Fruit fly (Drosophila melanogaster) whole organism, embryonic: ENCODE measurements around the gene Cyp4ac3.

ENCODE experiments used
- ATbp ChIP-seq: fragments of 200-800 bp; sonication (Bioruptor generic); optimal IDR thresholded peaks from 2 replicates; lab custom pipeline; 2017; ENCODE audit warnings: missing biosample characterization, mild to moderate bottlenecking, missing genetic modification characterization, missing genetic modification reagents
- CG10147 ChIP-seq: fragments of 200-800 bp; sonication (Bioruptor generic); optimal IDR thresholded peaks from 2 replicates; lab custom pipeline; 2019; ENCODE audit warnings: missing biosample characterization, mild to moderate bottlenecking, missing genetic modification characterization, moderate library complexity
- CG11560 ChIP-seq: fragments of 200-800 bp; sonication (Bioruptor generic); IDR thresholded peaks from 3 replicates; pipeline ENCODE4 v1.3.6; 2022; ENCODE audit warnings: missing biosample characterization, missing genetic modification characterization
- CG12155 ChIP-seq: fragments of 200-800 bp; sonication (Bioruptor generic); optimal IDR thresholded peaks from 3 replicates; lab custom pipeline; 2016; ENCODE audit warnings: missing biosample characterization, missing genetic modification characterization
- CG15011 ChIP-seq: fragments of 200-800 bp; sonication (Bioruptor generic); optimal IDR thresholded peaks from 3 replicates; lab custom pipeline; 2018; ENCODE audit warnings: missing biosample characterization, mild to moderate bottlenecking, missing genetic modification characterization
- CG16863 ChIP-seq: fragments of 200-800 bp; sonication (Bioruptor generic); optimal IDR thresholded peaks from 3 replicates; lab custom pipeline; 2016; ENCODE audit warnings: missing biosample characterization, missing genetic modification characterization
- CG17186 ChIP-seq: fragments of 200-800 bp; sonication (Bioruptor generic); optimal IDR thresholded peaks from 3 replicates; lab custom pipeline; 2017; ENCODE audit warnings: missing biosample characterization, missing genetic modification reagents, missing genetic modification characterization
- CG17912 ChIP-seq: fragments of 200-800 bp; sonication (Bioruptor generic); optimal IDR thresholded peaks from 2 replicates; lab custom pipeline; 2018; ENCODE audit warnings: missing biosample characterization, mild to moderate bottlenecking, missing genetic modification characterization
- CG2199 ChIP-seq: fragments of 200-800 bp; sonication (Bioruptor generic); IDR thresholded peaks from 3 replicates; pipeline ENCODE4 v1.3.6; 2022; ENCODE audit warnings: missing biosample characterization, missing genetic modification characterization
- CG31365 ChIP-seq: fragments of 200-800 bp; sonication (Bioruptor generic); optimal IDR thresholded peaks from 2 replicates; lab custom pipeline; 2018; ENCODE audit warnings: missing biosample characterization, mild to moderate bottlenecking, missing genetic modification characterization
- CG4820 ChIP-seq: fragments of 200-800 bp; sonication (Bioruptor generic); optimal IDR thresholded peaks from 3 replicates; lab custom pipeline; 2016; ENCODE audit warnings: missing biosample characterization, missing genetic modification characterization
- CG5180 ChIP-seq: fragments of 200-800 bp; sonication (Bioruptor generic); optimal IDR thresholded peaks from 3 replicates; lab custom pipeline; 2017; ENCODE audit warnings: missing biosample characterization, missing genetic modification characterization, mild to moderate bottlenecking, moderate library complexity, missing genetic modification reagents
- CG6272 ChIP-seq: fragments of 200-800 bp; sonication (Bioruptor generic); IDR thresholded peaks from 2 replicates; pipeline ENCODE4 v1.3.6; 2022; ENCODE audit warnings: missing biosample characterization, missing genetic modification characterization
- CG8290 ChIP-seq, 3 experiments: fragments of 200-800 bp; sonication (Bioruptor generic); optimal IDR thresholded peaks; 2 replicates each; lab custom pipeline; 2016 to 2019; ENCODE audit warnings: missing biosample characterization in 3 of 3, missing genetic modification characterization in 3 of 3, mild to moderate bottlenecking in 2 of 3, moderate library complexity in 1 of 3
- CG8924 ChIP-seq: fragments of 200-800 bp; optimal IDR thresholded peaks from 3 replicates; lab custom pipeline; 2019; ENCODE audit warnings: missing biosample characterization, mild to moderate bottlenecking, missing genetic modification characterization, moderate library complexity
- CG9215 ChIP-seq: fragments of 200-800 bp; sonication (Bioruptor generic); IDR thresholded peaks from 2 replicates; pipeline ENCODE4 v1.3.6; 2022; ENCODE audit warnings: missing biosample characterization, missing genetic modification characterization
- CG9437 ChIP-seq: fragments of 200-800 bp; sonication (Bioruptor generic); optimal IDR thresholded peaks from 2 replicates; lab custom pipeline; 2018; ENCODE audit warnings: missing biosample characterization, mild to moderate bottlenecking, missing genetic modification characterization
- D19A ChIP-seq: fragments of 200-800 bp; optimal IDR thresholded peaks from 3 replicates; lab custom pipeline; 2019; ENCODE audit warnings: missing biosample characterization, mild to moderate bottlenecking, missing genetic modification characterization, moderate library complexity
- D19B ChIP-seq: fragments of 200-800 bp; sonication (Bioruptor generic); optimal IDR thresholded peaks from 2 replicates; lab custom pipeline; 2017; ENCODE audit warnings: missing biosample characterization, mild to moderate bottlenecking, missing genetic modification characterization
- Dbx ChIP-seq: fragments of 200-800 bp; sonication (Bioruptor generic); IDR thresholded peaks from 3 replicates; pipeline ENCODE4 v1.3.6; 2022; ENCODE audit warnings: missing biosample characterization, missing genetic modification characterization
- Dip3 ChIP-seq: fragments of 200-800 bp; sonication (Bioruptor generic); optimal IDR thresholded peaks from 3 replicates; lab custom pipeline; 2016; ENCODE audit warnings: missing biosample characterization, missing genetic modification characterization
- Drgx ChIP-seq: fragments of 200-800 bp; sonication (Bioruptor generic); IDR thresholded peaks from 2 replicates; pipeline ENCODE4 v1.3.6; 2022; ENCODE audit warnings: missing biosample characterization, missing genetic modification characterization
- Elba2 ChIP-seq: fragments of 200-800 bp; sonication (Bioruptor generic); optimal IDR thresholded peaks from 3 replicates; lab custom pipeline; 2016; ENCODE audit warnings: missing biosample characterization, missing genetic modification characterization
- Gsc ChIP-seq: fragments of 200-800 bp; sonication (Bioruptor generic); IDR thresholded peaks from 2 replicates; pipeline ENCODE4 v1.3.6; 2022; ENCODE audit warnings: missing biosample characterization, missing genetic modification characterization
- HLH3B ChIP-seq: fragments of 200-800 bp; sonication (Bioruptor generic); IDR thresholded peaks from 2 replicates; pipeline ENCODE4 v1.3.6; 2022; ENCODE audit warnings: missing biosample characterization, missing genetic modification characterization
- HLH4C ChIP-seq: fragments of 200-800 bp; sonication (Bioruptor generic); IDR thresholded peaks from 3 replicates; pipeline ENCODE4 v1.3.6; 2022; ENCODE audit warnings: missing biosample characterization, missing genetic modification characterization; ENCODE audit not compliant: partially characterized antibody
- Hand ChIP-seq: fragments of 200-800 bp; sonication (Bioruptor generic); optimal IDR thresholded peaks from 2 replicates; lab custom pipeline; 2017; ENCODE audit warnings: mild to moderate bottlenecking, missing biosample characterization, missing genetic modification reagents, missing genetic modification characterization
- Kr ChIP-seq: fragments of 200-800 bp; sonication (Bioruptor generic); optimal IDR thresholded peaks from 2 replicates; lab custom pipeline; 2017; ENCODE audit warnings: missing biosample characterization, mild to moderate bottlenecking, missing genetic modification characterization
- MTF-1 ChIP-seq: fragments of 200-800 bp; sonication (Bioruptor generic); optimal IDR thresholded peaks from 2 replicates; lab custom pipeline; 2018; ENCODE audit warnings: missing biosample characterization, mild to moderate bottlenecking, missing genetic modification characterization, borderline replicate concordance
- NC2α ChIP-seq: fragments of 200-800 bp; sonication (Bioruptor generic); optimal IDR thresholded peaks from 2 replicates; lab custom pipeline; 2016; ENCODE audit warnings: missing biosample characterization, missing genetic modification characterization
- Opbp ChIP-seq: fragments of 200-800 bp; sonication (Bioruptor generic); IDR thresholded peaks from 3 replicates; pipeline ENCODE4 v1.3.6; 2022; ENCODE audit warnings: missing biosample characterization, missing genetic modification characterization; ENCODE audit not compliant: partially characterized antibody
- Sry-β ChIP-seq: fragments of 200-800 bp; sonication (Bioruptor generic); optimal IDR thresholded peaks from 2 replicates; lab custom pipeline; 2018; ENCODE audit warnings: missing biosample characterization, mild to moderate bottlenecking, missing genetic modification characterization, moderate library complexity
- aop ChIP-seq: fragments of 200-800 bp; sonication (Bioruptor generic); IDR thresholded peaks from 2 replicates; pipeline ENCODE4 v1.3.6; 2022; ENCODE audit warnings: missing biosample characterization, missing genetic modification characterization
- az2 ChIP-seq: fragments of 200-800 bp; sonication (Bioruptor generic); optimal IDR thresholded peaks from 3 replicates; lab custom pipeline; 2016; ENCODE audit warnings: missing biosample characterization, missing genetic modification characterization
- chm ChIP-seq: fragments of 200-800 bp; sonication (Bioruptor generic); IDR thresholded peaks from 2 replicates; pipeline ENCODE4 v1.3.6; 2022; ENCODE audit warnings: missing biosample characterization, missing genetic modification characterization
- crc ChIP-seq: fragments of 200-800 bp; sonication (Bioruptor generic); optimal IDR thresholded peaks from 2 replicates; lab custom pipeline; 2016; ENCODE audit warnings: missing biosample characterization, missing genetic modification characterization
- gce ChIP-seq: fragments of 200-800 bp; sonication (Bioruptor generic); IDR thresholded peaks from 3 replicates; pipeline ENCODE4 v1.3.6; 2022; ENCODE audit warnings: missing biosample characterization, missing genetic modification characterization
- hth ChIP-seq: fragments of >200 bp; optimal IDR thresholded peaks from 2 replicates; lab custom pipeline; 2017; ENCODE audit warnings: inconsistent platforms
- luna ChIP-seq: fragments of 200-800 bp; sonication (Bioruptor generic); optimal IDR thresholded peaks from 2 replicates; lab custom pipeline; 2016; ENCODE audit warnings: missing biosample characterization, missing genetic modification characterization
- onecut ChIP-seq: fragments of 200-800 bp; sonication (Bioruptor generic); IDR thresholded peaks from 2 replicates; pipeline ENCODE4 v1.3.6; 2022; ENCODE audit warnings: missing biosample characterization, missing genetic modification characterization
- org-1 ChIP-seq: fragments of 200-800 bp; sonication (Bioruptor generic); optimal IDR thresholded peaks from 2 replicates; lab custom pipeline; 2017; ENCODE audit warnings: missing biosample characterization, missing genetic modification characterization
- rib ChIP-seq: fragments of 200-800 bp; sonication (Bioruptor generic); IDR thresholded peaks from 2 replicates; pipeline ENCODE4 v1.3.6; 2022; ENCODE audit warnings: missing biosample characterization, missing genetic modification characterization
- row ChIP-seq: fragments of 200-800 bp; sonication (Bioruptor generic); IDR thresholded peaks from 3 replicates; pipeline ENCODE4 v1.3.6; 2022; ENCODE audit warnings: missing biosample characterization, missing genetic modification characterization
- sisA ChIP-seq: fragments of 200-800 bp; sonication (Bioruptor generic); IDR thresholded peaks from 2 replicates; pipeline ENCODE4 v1.3.6; 2022; ENCODE audit warnings: missing biosample characterization, missing genetic modification characterization
- sr ChIP-seq: fragments of 200-800 bp; sonication (Bioruptor generic); IDR thresholded peaks from 3 replicates; pipeline ENCODE4 v1.3.6; 2022; ENCODE audit warnings: missing biosample characterization, missing genetic modification characterization
- tio ChIP-seq: fragments of 200-800 bp; sonication (Bioruptor generic); optimal IDR thresholded peaks from 2 replicates; lab custom pipeline; 2017; ENCODE audit warnings: missing biosample characterization, missing genetic modification characterization, inconsistent platforms
- trh ChIP-seq: fragments of 200-800 bp; sonication (Bioruptor generic); optimal IDR thresholded peaks from 2 replicates; lab custom pipeline; 2016; ENCODE audit warnings: missing biosample characterization, missing genetic modification characterization
- vnd ChIP-seq: fragments of 200-800 bp; sonication (Bioruptor generic); IDR thresholded peaks from 3 replicates; pipeline ENCODE4 v1.3.6; 2022; ENCODE audit warnings: missing biosample characterization, missing genetic modification characterization; ENCODE audit not compliant: partially characterized antibody
- zen ChIP-seq: fragments of 200-800 bp; sonication (Bioruptor generic); optimal IDR thresholded peaks from 3 replicates; lab custom pipeline; 2018; ENCODE audit warnings: missing biosample characterization, mild to moderate bottlenecking, missing genetic modification characterization, moderate library complexity
- zf30C ChIP-seq: fragments of 200-800 bp; sonication (Bioruptor generic); optimal IDR thresholded peaks from 3 replicates; lab custom pipeline; 2018; ENCODE audit warnings: missing biosample characterization, mild to moderate bottlenecking, missing genetic modification characterization

The Cyp4ac3 gene

DNA sequence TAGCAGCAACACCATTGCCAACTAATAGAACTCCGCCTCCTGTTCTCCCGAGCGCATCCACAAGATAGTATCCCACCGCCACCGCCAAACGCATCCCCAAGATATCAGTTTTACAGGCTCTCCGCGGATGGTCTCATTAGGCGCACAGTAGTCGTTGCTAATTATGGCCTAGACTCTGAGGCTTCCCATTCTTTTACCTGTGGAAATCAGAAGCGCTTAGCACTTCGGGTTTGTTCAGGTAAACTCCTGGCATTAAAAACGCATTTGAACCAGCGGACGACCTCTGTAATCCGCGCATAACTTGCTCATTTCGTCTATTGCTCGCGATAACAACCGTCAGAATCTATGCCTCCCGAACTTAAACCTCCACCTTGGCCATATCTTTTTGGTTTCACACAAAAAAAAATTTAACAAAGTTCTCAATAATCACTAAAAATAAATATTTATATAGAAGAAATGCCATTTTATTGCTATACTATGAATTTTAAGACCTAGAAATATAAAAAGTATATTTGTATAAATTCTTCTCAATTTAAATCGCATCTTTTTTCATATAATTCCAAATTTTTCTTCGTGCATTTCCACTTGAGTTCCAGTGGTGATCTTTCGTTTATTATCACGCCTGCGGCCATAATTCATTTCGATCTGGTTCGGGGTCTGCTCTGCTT is 30.3 kb upstream of the Cyp4ac3 start (continued):
- TF ChIP-seq Kr (GFP tag; lab: Kevin White, UChicago) (no peak), luna (GFP tag; lab: Kevin White, UChicago) (no peak), CG31365 (tag; lab: Kevin White, UChicago) (no peak), aop (GFP tag; lab: Robert Waterston, UW) (no peak), Opbp (GFP tag; lab: Robert Waterston, UW) (no peak), CG5180 (peak; percentile 11), CG9215 (GFP tag; lab: Robert Waterston, UW) (no peak), NC2α (no peak), D19B (GFP tag; lab: Kevin White, UChicago) (no peak), ATbp (peak; percentile 60), Hand (GFP tag; lab: Kevin White, UChicago) (no peak), Sry-β (GFP tag; lab: Kevin White, UChicago) (peak; percentile 5), row (GFP tag; lab: Robert Waterston, UW) (peak; percentile 76), CG8290 (GFP tag; optimal IDR thresholded peaks at IDR 0.05; lab: Kevin White, UChicago) (peak; percentile 18), CG8290 (tag; optimal IDR thresholded peaks at IDR 0.05; lab: Kevin White, UChicago) (no peak), chm (GFP tag; lab: Robert Waterston, UW) (no peak; the same call in 1 of the 2 replicates), CG9437 (GFP tag; lab: Kevin White, UChicago) (peak; percentile 35), crc (GFP tag; lab: Kevin White, UChicago) (no peak), Drgx (GFP tag; lab: Robert Waterston, UW) (no peak), rib (GFP tag; lab: Robert Waterston, UW) (no peak), CG2199 (no peak), sisA (GFP tag; lab: Robert Waterston, UW) (peak; percentile 45), HLH3B (GFP tag; lab: Robert Waterston, UW) (peak; percentile 65), org-1 (GFP tag; lab: Kevin White, UChicago) (peak; percentile 13), HLH4C (GFP tag; lab: Robert Waterston, UW) (no peak), CG11560 (tag; lab: Robert Waterston, UW) (no peak), CG15011 (GFP tag; lab: Kevin White, UChicago) (peak; percentile 19), zf30C (GFP tag; lab: Kevin White, UChicago) (peak; percentile 87), Elba2 (GFP tag; lab: Kevin White, UChicago) (no peak), CG4820 (GFP tag; lab: Kevin White, UChicago) (peak; percentile 32), zen (tag; lab: Kevin White, UChicago) (peak; percentile 90), onecut (no peak), sr (GFP tag; lab: Robert Waterston, UW) (no peak), Gsc (GFP tag; lab: Robert Waterston, UW) (no peak), CG10147 (GFP tag; lab: Kevin White, UChicago) (no peak), tio (peak; percentile 53), D19A (tag; lab: Kevin White, UChicago) (peak; percentile 79), CG8924 (tag; lab: Kevin White, UChicago) (peak; percentile 81), az2 (GFP tag; lab: Kevin White, UChicago) (peak; percentile 69), gce (GFP tag; lab: Robert Waterston, UW) (0 out of 3 replicates have a peak, but pooled peaks have one; percentile 18), CG16863 (GFP tag; lab: Kevin White, UChicago) (no peak), MTF-1 (GFP tag; lab: Kevin White, UChicago) (no peak), hth (lab: Kevin White, UChicago) (no peak), CG17186 (GFP tag; lab: Kevin White, UChicago) (no peak), Dip3 (no peak), CG12155 (GFP tag; lab: Kevin White, UChicago) (peak; percentile 34), CG6272 (GFP tag; lab: Robert Waterston, UW) (no peak), CG17912 (no peak), trh (GFP tag; lab: Kevin White, UChicago) (no peak), Dbx (GFP tag; lab: Robert Waterston, UW) (no peak), vnd (GFP tag; lab: Robert Waterston, UW) (no peak)
